Worm (Caenorhabditis elegans) whole organism, midembryonic: ENCODE measurements around the gene Y69A2AR.31.

Experiments used
- T22C8.4 ChIP-seq: fragments of 200-800 bp; sonication (Bioruptor generic); IDR thresholded peaks from 2 replicates; pipeline ENCODE4 v1.3.6; 2022; ENCODE audit warnings: missing genetic modification characterization, missing compliant biosample characterization
- cog-1 ChIP-seq: sonication (generic microtip); optimal IDR thresholded peaks from 2 replicates; lab custom pipeline; 2016; ENCODE audit warnings: missing genetic modification characterization, missing compliant biosample characterization
- flt-1 ChIP-seq: fragments of 200-800 bp; sonication (Bioruptor generic); IDR thresholded peaks from 2 replicates; pipeline ENCODE4 v1.3.6; 2022; ENCODE audit warnings: missing genetic modification characterization, missing compliant biosample characterization
- klf-2 ChIP-seq: fragments of 200-800 bp; sonication (Bioruptor generic); conservative IDR thresholded peaks from 2 replicates; pipeline ENCODE4 v1.3.6; 2022; ENCODE audit warnings: missing genetic modification reagents, missing genetic modification characterization, missing compliant biosample characterization
- med-1 ChIP-seq: sonication (generic microtip); optimal IDR thresholded peaks from 2 replicates; lab custom pipeline; 2017; ENCODE audit warnings: missing genetic modification characterization, mild to moderate bottlenecking, missing compliant biosample characterization, antibody characterized with exemption, missing genetic modification reagents; ENCODE audit not compliant: insufficient read depth
- ref-1 ChIP-seq: fragments of 200-800 bp; sonication (Bioruptor generic); conservative IDR thresholded peaks from 2 replicates; pipeline ENCODE4 v1.3.6; 2022; ENCODE audit warnings: missing genetic modification reagents, missing genetic modification characterization, missing compliant biosample characterization
- ztf-23 ChIP-seq: fragments of 200-800 bp; sonication (Bioruptor generic); IDR thresholded peaks from 2 replicates; pipeline ENCODE4 v1.3.6; 2022; ENCODE audit warnings: missing genetic modification reagents, missing genetic modification characterization, missing compliant biosample characterization

ce11 chrIV:2658733-2659132 is 5.1 kb downstream of the Y69A2AR.31 start:
- TF ChIP-seq klf-2 (GFP tag; lab: Robert Waterston, UW) (no peak), med-1 (GFP tag; lab: Kevin White, UChicago) (no peak), ztf-23 (no peak), flt-1 (GFP tag; lab: Robert Waterston, UW) (no peak), T22C8.4 (GFP tag; lab: Robert Waterston, UW) (no peak), cog-1 (tag; lab: Kevin White, UChicago) (no peak), ref-1 (GFP tag; lab: Robert Waterston, UW) (no peak)
